Worm (Caenorhabditis elegans): ENCODE measurements around the gene B0034.7.

Gene B0034.7

DNA sequence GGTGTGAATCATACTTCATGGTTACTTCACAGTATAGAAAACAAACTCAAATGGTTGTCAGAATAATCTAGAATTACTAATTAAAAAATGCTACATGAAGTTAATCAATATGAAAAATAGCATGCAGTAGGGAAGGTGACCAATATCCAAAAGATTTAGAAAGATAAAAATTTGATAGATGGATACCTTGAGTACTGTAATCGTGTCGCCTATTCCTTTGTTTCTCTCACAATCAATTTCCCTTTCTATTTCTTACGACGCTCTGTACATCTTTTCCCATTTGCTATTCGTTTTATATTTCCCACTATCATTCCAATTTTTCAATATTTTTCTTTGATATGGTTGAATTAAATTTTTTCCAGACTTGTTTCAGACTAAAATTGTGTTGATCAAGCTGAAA, at the start of gene B0034.7:
Gene B0034.7, plus strand, starts transcription at position 301 of the 400 bp plus-strand sequence.
- TF ChIP-seq lin-32 (GFP tag; optimal IDR thresholded peaks at IDR 0.05) (no peak), drap-1 (GFP tag; optimal IDR thresholded peaks at IDR 0.05) (no peak), hlh-1 (tag; optimal IDR thresholded peaks at IDR 0.05) (no peak), pha-4 (tag; optimal IDR thresholded peaks at IDR 0.05) (no peak), nhr-12 (tag; optimal IDR thresholded peaks at IDR 0.05) (no peak), elt-3 (tag; optimal IDR thresholded peaks at IDR 0.05) (no peak), lsy-2 (tag; optimal IDR thresholded peaks at IDR 0.05) (no peak), tbx-8 (GFP tag; optimal IDR thresholded peaks at IDR 0.05) (no peak), M03D4.4 (tag; optimal IDR thresholded peaks at IDR 0.05) (no peak), ces-1 (GFP tag; optimal IDR thresholded peaks at IDR 0.05) (no peak), blmp-1 (tag; optimal IDR thresholded peaks at IDR 0.05) (no peak), zip-8 (tag; optimal IDR thresholded peaks at IDR 0.05) (no peak), mls-2 (tag; optimal IDR thresholded peaks at IDR 0.05) (no peak), elt-1 (tag; optimal IDR thresholded peaks at IDR 0.05; ENCODE audit: borderline replicate concordance, insufficient read depth) (no peak), cnd-1 (tag; optimal IDR thresholded peaks at IDR 0.05) (no peak), unc-39 (tag; optimal IDR thresholded peaks at IDR 0.05) (no peak)

DNA sequence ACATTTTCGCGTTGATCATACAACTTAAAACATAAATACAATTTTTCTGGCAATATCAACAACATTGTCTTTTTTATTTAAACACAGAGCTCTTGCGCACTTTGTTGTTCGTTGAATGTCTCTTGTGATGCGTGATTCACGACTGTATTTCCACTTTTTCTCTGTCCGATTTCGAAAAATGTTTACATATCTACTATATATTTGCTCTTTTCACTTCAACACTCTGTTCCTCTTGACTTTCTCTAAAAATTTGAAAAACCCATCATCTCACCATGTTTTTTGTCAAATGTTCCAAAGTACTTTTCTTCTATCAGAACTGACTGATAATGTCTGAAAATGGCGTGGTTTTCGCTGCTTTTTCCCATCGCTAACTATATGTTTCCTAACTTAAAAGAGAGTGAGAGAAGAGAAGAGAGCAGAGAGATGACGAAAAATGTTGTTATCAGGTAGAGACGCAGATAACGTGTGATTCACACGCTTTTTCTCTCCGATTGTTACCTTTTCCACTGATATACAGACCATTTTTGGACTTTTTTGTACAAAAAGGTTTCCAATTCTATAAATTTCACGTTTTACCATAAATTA, 49.4 kb upstream of the B0034.7 start:
- TF ChIP-seq snpc-4 (tag; optimal IDR thresholded peaks at IDR 0.05) (no peak), ztf-11 (tag; optimal IDR thresholded peaks at IDR 0.05) (no peak), unc-120 (tag; optimal IDR thresholded peaks at IDR 0.05; ENCODE audit: poor library complexity, severe bottlenecking) (peak; percentile 15)

ce11 chrII:5913897-5914296, 47.5 kb upstream of the B0034.7 start:
- no peak for TF ChIP-seq sptf-1 (tag; optimal IDR thresholded peaks at IDR 0.05)
- TF ChIP-seq ceh-43 (GFP tag; optimal IDR thresholded peaks at IDR 0.05), result no peak
- no peak for TF ChIP-seq unc-120 (tag; optimal IDR thresholded peaks at IDR 0.05; ENCODE audit: poor library complexity, severe bottlenecking)
- no peak for TF ChIP-seq nhr-2 (tag; optimal IDR thresholded peaks at IDR 0.05)
- TF ChIP-seq mab-5 (tag; optimal IDR thresholded peaks at IDR 0.05), result no peak
- TF ChIP-seq bed-3 (GFP tag; optimal IDR thresholded peaks at IDR 0.05), result no peak
- no peak for TF ChIP-seq nhr-76 (tag; optimal IDR thresholded peaks at IDR 0.05)
- no peak for TF ChIP-seq pha-4 (tag; optimal IDR thresholded peaks at IDR 0.05)
- no peak for TF ChIP-seq unc-39 (tag; optimal IDR thresholded peaks at IDR 0.05)

ce11 chrII:5917010-5917472, 44.4 kb upstream of the B0034.7 start, which contains the start of gene frh-1:
TSS of gene frh-1 (plus strand) at chrII:5917422.
- no peak for TF ChIP-seq mab-5 (tag; optimal IDR thresholded peaks at IDR 0.05)
- TF ChIP-seq ceh-43 (GFP tag; optimal IDR thresholded peaks at IDR 0.05), result no peak
- TF ChIP-seq nhr-76 (tag; optimal IDR thresholded peaks at IDR 0.05), result no peak
- TF ChIP-seq hlh-1 (tag; optimal IDR thresholded peaks at IDR 0.05), result no peak
- no peak for TF ChIP-seq blmp-1 (tag; optimal IDR thresholded peaks at IDR 0.05)
- TF ChIP-seq ceh-39 (tag; optimal IDR thresholded peaks at IDR 0.05), result no peak
- TF ChIP-seq bed-3 (GFP tag; optimal IDR thresholded peaks at IDR 0.05), result no peak
- TF ChIP-seq nhr-237 (tag; optimal IDR thresholded peaks at IDR 0.05), result no peak
- no peak for TF ChIP-seq tbx-8 (GFP tag; optimal IDR thresholded peaks at IDR 0.05)
- no peak for TF ChIP-seq ham-2 (GFP tag; optimal IDR thresholded peaks at IDR 0.05)
- TF ChIP-seq ztf-11 (tag; optimal IDR thresholded peaks at IDR 0.05), result no peak

- TF ChIP-seq sptf-1 (tag; optimal IDR thresholded peaks at IDR 0.05) (no peak), snpc-4 (tag; optimal IDR thresholded peaks at IDR 0.05) (no peak), unc-62 (GFP tag; optimal IDR thresholded peaks at IDR 0.05) (no peak), ces-1 (GFP tag; optimal IDR thresholded peaks at IDR 0.05) (peak; percentile 91), ztf-11 (tag; optimal IDR thresholded peaks at IDR 0.05) (no peak), blmp-1 (tag; optimal IDR thresholded peaks at IDR 0.05) (no peak), zip-8 (tag; optimal IDR thresholded peaks at IDR 0.05) (no peak), drap-1 (GFP tag; optimal IDR thresholded peaks at IDR 0.05) (no peak), ham-2 (GFP tag; optimal IDR thresholded peaks at IDR 0.05) (no peak), nhr-237 (tag; optimal IDR thresholded peaks at IDR 0.05) (peak; percentile 13), elt-3 (tag; optimal IDR thresholded peaks at IDR 0.05) (no peak)
Measured at ce11 chrII:5918149-5918697, 43.2 kb upstream of the B0034.7 start, which contains the start of gene ptp-2. TSS of gene ptp-2 (plus strand) at chrII:5918647.

Data from whole organism, mixed stage, embryonic.